Worm (Caenorhabditis elegans) whole organism, young adult: Measurements from ENCODE around the gene ttc-39B.

Experiments
- Y95B8A.8 ChIP-seq: fragments of 200-800 bp; sonication (Bioruptor generic); IDR thresholded peaks from 2 replicates; pipeline ENCODE4 v1.3.6; 2022; ENCODE audit warnings: missing genetic modification reagents, missing genetic modification characterization, missing compliant biosample characterization
- attf-6 ChIP-seq: fragments of 200-800 bp; sonication (Bioruptor generic); IDR thresholded peaks from 2 replicates; pipeline ENCODE4 v1.3.6; 2022; ENCODE audit warnings: missing genetic modification reagents, missing genetic modification characterization, missing compliant biosample characterization
- let-607 ChIP-seq, 2 experiments: fragments of 200-800 bp in 1 of 2; sonication (Bioruptor generic) in 1 of 2; sonication (generic microtip) in 1 of 2; optimal IDR thresholded peaks; 2 replicates each; lab custom pipeline; 2016 to 2018; ENCODE audit warnings: mild to moderate bottlenecking in 2 of 2, missing compliant biosample characterization in 2 of 2, missing genetic modification characterization in 2 of 2, moderate library complexity in 2 of 2, missing genotype in 1 of 2
- nfya-1 ChIP-seq: sonication (generic microtip); optimal IDR thresholded peaks from 2 replicates; lab custom pipeline; 2017; ENCODE audit warnings: antibody characterized with exemption, missing compliant biosample characterization, missing genetic modification characterization, borderline replicate concordance; ENCODE audit not compliant: insufficient read depth
- snpc-4 ChIP-seq, 5 experiments: fragments of 150-350 bp in 1 of 5; sonication (generic microtip) in 4 of 5; optimal IDR thresholded peaks; 2 replicates each; lab custom pipeline; 2014 to 2018; ENCODE audit warnings: missing genetic modification characterization in 5 of 5, missing biosample characterization in 3 of 5, antibody characterized with exemption in 2 of 5, mild to moderate bottlenecking in 2 of 5, missing compliant biosample characterization in 2 of 5, missing genotype in 2 of 5, moderate library complexity in 2 of 5, missing genetic modification reagents in 1 of 5

- no peak for TF ChIP-seq snpc-4 (GFP tag; optimal IDR thresholded peaks at IDR 0.05; lab: Kevin White, UChicago)
- no peak for TF ChIP-seq snpc-4 (tag; optimal IDR thresholded peaks at IDR 0.05; lab: Kevin White, UChicago)
- TF ChIP-seq Y95B8A.8, result no peak
- TF ChIP-seq nfya-1 (tag; lab: Kevin White, UChicago), result no peak
- TF ChIP-seq let-607 (tag; optimal IDR thresholded peaks at IDR 0.05; lab: Kevin White, UChicago), result no peak
- no peak for TF ChIP-seq attf-6
Observed at ce11 chrII:6333887-6334286, at the start of gene ttc-39B.
